Fruit fly (Drosophila melanogaster) whole organism, embryonic: ENCODE results near the gene heix.

Experiments
- Ada2b ChIP-seq: fragments of 200-800 bp; sonication (Bioruptor generic); IDR thresholded peaks from 2 replicates; pipeline ENCODE4 v1.3.6; 2022; ENCODE audit warnings: missing biosample characterization, missing genetic modification characterization
- C15 ChIP-seq: fragments of 200-800 bp; sonication (Bioruptor generic); IDR thresholded peaks from 3 replicates; pipeline ENCODE4 v1.3.6; 2022; ENCODE audit warnings: missing biosample characterization, missing genetic modification characterization
- CG10431 ChIP-seq: fragments of 200-800 bp; sonication (Bioruptor generic); optimal IDR thresholded peaks from 3 replicates; lab custom pipeline; 2018; ENCODE audit warnings: missing biosample characterization, mild to moderate bottlenecking, missing genetic modification characterization
- CG12219 ChIP-seq: fragments of 200-800 bp; sonication (Bioruptor generic); optimal IDR thresholded peaks from 3 replicates; lab custom pipeline; 2018; ENCODE audit warnings: missing biosample characterization, mild to moderate bottlenecking, missing genetic modification characterization
- CG16815 ChIP-seq: fragments of 200-800 bp; sonication (Bioruptor generic); optimal IDR thresholded peaks from 3 replicates; lab custom pipeline; 2017; ENCODE audit warnings: missing biosample characterization, mild to moderate bottlenecking, missing genetic modification characterization
- CG1832 ChIP-seq: fragments of 200-800 bp; sonication (Bioruptor generic); optimal IDR thresholded peaks from 2 replicates; lab custom pipeline; 2017; ENCODE audit warnings: missing biosample characterization, mild to moderate bottlenecking, missing genetic modification characterization, inconsistent platforms
- CG2712 ChIP-seq: fragments of 200-800 bp; optimal IDR thresholded peaks from 3 replicates; lab custom pipeline; 2019; ENCODE audit warnings: missing biosample characterization, mild to moderate bottlenecking, missing genetic modification characterization, moderate library complexity
- CG2875 ChIP-seq: fragments of 200-800 bp; sonication (Bioruptor generic); optimal IDR thresholded peaks from 2 replicates; lab custom pipeline; 2017; ENCODE audit warnings: missing biosample characterization, mild to moderate bottlenecking, missing genetic modification characterization, missing genetic modification reagents
- CG30403 ChIP-seq: fragments of 200-800 bp; sonication (Bioruptor generic); optimal IDR thresholded peaks from 3 replicates; lab custom pipeline; 2016; ENCODE audit warnings: missing biosample characterization, missing genetic modification characterization
- CG30431 ChIP-seq: fragments of 200-800 bp; sonication (Bioruptor generic); optimal IDR thresholded peaks from 2 replicates; lab custom pipeline; 2017; ENCODE audit warnings: missing biosample characterization, missing genetic modification characterization
- CG3281 ChIP-seq: fragments of 200-800 bp; sonication (Bioruptor generic); optimal IDR thresholded peaks from 3 replicates; lab custom pipeline; 2017; ENCODE audit warnings: missing biosample characterization, mild to moderate bottlenecking, missing genetic modification characterization
- CG4282 ChIP-seq: fragments of 200-800 bp; sonication (Bioruptor generic); optimal IDR thresholded peaks from 2 replicates; lab custom pipeline; 2016; ENCODE audit warnings: missing biosample characterization, missing genetic modification characterization
- CG6254 ChIP-seq: fragments of 200-800 bp; sonication (Bioruptor generic); optimal IDR thresholded peaks from 3 replicates; lab custom pipeline; 2017; ENCODE audit warnings: mild to moderate bottlenecking, missing biosample characterization, missing genetic modification reagents, missing genetic modification characterization
- CG7839 ChIP-seq: fragments of 200-800 bp; sonication (Bioruptor generic); optimal IDR thresholded peaks from 3 replicates; lab custom pipeline; 2018; ENCODE audit warnings: missing biosample characterization, mild to moderate bottlenecking, missing genetic modification characterization, moderate library complexity
- CG9876 ChIP-seq: fragments of 200-800 bp; sonication (Bioruptor generic); optimal IDR thresholded peaks from 2 replicates; lab custom pipeline; 2016; ENCODE audit warnings: missing biosample characterization, missing genetic modification characterization
- CrebB ChIP-seq: fragments of 200-800 bp; sonication (Bioruptor generic); optimal IDR thresholded peaks from 3 replicates; lab custom pipeline; 2018; ENCODE audit warnings: missing biosample characterization, mild to moderate bottlenecking, missing genetic modification characterization
- Doc3 ChIP-seq: fragments of 200-800 bp; sonication (Bioruptor generic); IDR thresholded peaks from 3 replicates; pipeline ENCODE4 v1.3.6; 2022; ENCODE audit warnings: missing biosample characterization, missing genetic modification characterization; ENCODE audit not compliant: partially characterized antibody
- E2f1 ChIP-seq: fragments of 200-800 bp; sonication (Bioruptor generic); IDR thresholded peaks from 2 replicates; pipeline ENCODE4 v1.3.6; 2022; ENCODE audit warnings: missing biosample characterization, missing genetic modification characterization
- Elba2 ChIP-seq: fragments of 200-800 bp; sonication (Bioruptor generic); optimal IDR thresholded peaks from 3 replicates; lab custom pipeline; 2016; ENCODE audit warnings: missing biosample characterization, missing genetic modification characterization
- HmgZ ChIP-seq: fragments of 200-800 bp; sonication (Bioruptor generic); optimal IDR thresholded peaks from 2 replicates; lab custom pipeline; 2018; ENCODE audit warnings: missing biosample characterization, mild to moderate bottlenecking, missing genetic modification characterization
- Hr51 ChIP-seq, 2 experiments: fragments of 200-800 bp; sonication (Bioruptor generic); optimal IDR thresholded peaks; 2 replicates in 1 of 2; 3 replicates in 1 of 2; lab custom pipeline; 2016 to 2018; ENCODE audit warnings: missing biosample characterization in 2 of 2, missing genetic modification characterization in 2 of 2, mild to moderate bottlenecking in 1 of 2, moderate library complexity in 1 of 2
- MBD-R2 ChIP-seq: fragments of 200-800 bp; sonication (Bioruptor generic); IDR thresholded peaks from 2 replicates; pipeline ENCODE4 v1.3.6; 2022; ENCODE audit warnings: missing biosample characterization, missing genetic modification characterization
- Mad ChIP-seq: fragments of 200-800 bp; sonication (Bioruptor generic); optimal IDR thresholded peaks from 2 replicates; lab custom pipeline; 2016; ENCODE audit warnings: missing biosample characterization, missing genetic modification characterization
- Nf-YA ChIP-seq: fragments of 200-800 bp; sonication (Bioruptor generic); IDR thresholded peaks from 2 replicates; pipeline ENCODE4 v1.3.6; 2022; ENCODE audit warnings: missing biosample characterization, missing genetic modification characterization
- PHDP ChIP-seq: fragments of 200-800 bp; sonication (Bioruptor generic); optimal IDR thresholded peaks from 3 replicates; lab custom pipeline; 2018; ENCODE audit warnings: missing biosample characterization, mild to moderate bottlenecking, missing genetic modification characterization, moderate library complexity
- Scr ChIP-seq: fragments of 200-800 bp; sonication (Bioruptor generic); IDR thresholded peaks from 2 replicates; pipeline ENCODE4 v1.3.6; 2022; ENCODE audit warnings: missing biosample characterization, missing genetic modification characterization; ENCODE audit not compliant: partially characterized antibody
- Sry-δ ChIP-seq: fragments of 200-800 bp; sonication (Bioruptor generic); optimal IDR thresholded peaks from 2 replicates; lab custom pipeline; 2016; ENCODE audit warnings: missing biosample characterization, missing genetic modification characterization
- Xrp1 ChIP-seq: fragments of 200-800 bp; sonication (Bioruptor generic); IDR thresholded peaks from 2 replicates; pipeline ENCODE4 v1.3.6; 2022; ENCODE audit warnings: missing biosample characterization, missing genetic modification characterization
- bowl ChIP-seq: fragments of 200-800 bp; sonication (Bioruptor generic); IDR thresholded peaks from 2 replicates; pipeline ENCODE4 v1.3.6; 2022; ENCODE audit warnings: missing biosample characterization, missing genetic modification characterization
- crc ChIP-seq: fragments of 200-800 bp; sonication (Bioruptor generic); optimal IDR thresholded peaks from 2 replicates; lab custom pipeline; 2016; ENCODE audit warnings: missing biosample characterization, missing genetic modification characterization
- cwo ChIP-seq: fragments of 200-800 bp; sonication (Bioruptor generic); optimal IDR thresholded peaks from 3 replicates; lab custom pipeline; 2017; ENCODE audit warnings: missing biosample characterization, missing genetic modification characterization, mild to moderate bottlenecking, moderate library complexity, missing genetic modification reagents
- ems ChIP-seq: fragments of 200-800 bp; sonication (Bioruptor generic); optimal IDR thresholded peaks from 3 replicates; lab custom pipeline; 2016; ENCODE audit warnings: missing biosample characterization, missing genetic modification characterization
- ewg ChIP-seq: fragments of 200-800 bp; sonication (Bioruptor generic); optimal IDR thresholded peaks from 3 replicates; lab custom pipeline; 2017; ENCODE audit warnings: mild to moderate bottlenecking, missing biosample characterization, missing genetic modification reagents, missing genetic modification characterization
- eyg ChIP-seq: fragments of 200-800 bp; sonication (Bioruptor generic); optimal IDR thresholded peaks from 3 replicates; lab custom pipeline; 2016; ENCODE audit warnings: missing biosample characterization, missing genetic modification characterization
- gem ChIP-seq: fragments of 200-800 bp; sonication (Bioruptor generic); optimal IDR thresholded peaks from 2 replicates; lab custom pipeline; 2019; ENCODE audit warnings: missing biosample characterization, mild to moderate bottlenecking, missing genetic modification characterization, moderate library complexity
- gsb-n ChIP-seq: fragments of 200-800 bp; sonication (Bioruptor generic); optimal IDR thresholded peaks from 3 replicates; lab custom pipeline; 2018; ENCODE audit warnings: missing biosample characterization, mild to moderate bottlenecking, missing genetic modification characterization
- hbn ChIP-seq: fragments of 200-800 bp; sonication (Bioruptor generic); IDR thresholded peaks from 2 replicates; pipeline ENCODE4 v1.3.6; 2022; ENCODE audit warnings: missing biosample characterization, missing genetic modification characterization; ENCODE audit not compliant: partially characterized antibody
- jigr1 ChIP-seq: fragments of 200-800 bp; sonication (Bioruptor generic); IDR thresholded peaks from 3 replicates; pipeline ENCODE4 v1.3.6; 2022; ENCODE audit warnings: missing biosample characterization, missing genetic modification characterization
- mirr ChIP-seq: fragments of 200-800 bp; sonication (Bioruptor generic); optimal IDR thresholded peaks from 3 replicates; lab custom pipeline; 2018; ENCODE audit warnings: missing biosample characterization, mild to moderate bottlenecking, missing genetic modification characterization
- nau ChIP-seq: fragments of 200-800 bp; sonication (Bioruptor generic); optimal IDR thresholded peaks from 3 replicates; lab custom pipeline; 2017; ENCODE audit warnings: missing biosample characterization, mild to moderate bottlenecking, missing genetic modification characterization, missing genetic modification reagents
- nerfin-1 ChIP-seq: fragments of 200-800 bp; sonication (Bioruptor generic); optimal IDR thresholded peaks from 3 replicates; lab custom pipeline; 2019; ENCODE audit warnings: missing biosample characterization, mild to moderate bottlenecking, missing genetic modification characterization, moderate library complexity
- org-1 ChIP-seq: fragments of 200-800 bp; sonication (Bioruptor generic); optimal IDR thresholded peaks from 2 replicates; lab custom pipeline; 2017; ENCODE audit warnings: missing biosample characterization, missing genetic modification characterization
- ro ChIP-seq: fragments of 200-800 bp; sonication (Bioruptor generic); IDR thresholded peaks from 2 replicates; pipeline ENCODE4 v1.3.6; 2022; ENCODE audit warnings: missing biosample characterization, missing genetic modification characterization
- sd ChIP-seq: fragments of 200-800 bp; sonication (Bioruptor generic); optimal IDR thresholded peaks from 3 replicates; lab custom pipeline; 2018; ENCODE audit warnings: missing biosample characterization, mild to moderate bottlenecking, missing genetic modification characterization, moderate library complexity
- slbo ChIP-seq: fragments of 200-800 bp; sonication (Bioruptor generic); IDR thresholded peaks from 2 replicates; pipeline ENCODE4 v1.3.6; 2022; ENCODE audit warnings: missing biosample characterization, missing genetic modification characterization
- so ChIP-seq: fragments of 200-800 bp; sonication (Bioruptor generic); IDR thresholded peaks from 3 replicates; pipeline ENCODE4 v1.3.6; 2022; ENCODE audit warnings: missing biosample characterization, missing genetic modification characterization
- sob ChIP-seq: fragments of 200-800 bp; sonication (Bioruptor generic); IDR thresholded peaks from 2 replicates; pipeline ENCODE4 v1.3.6; 2022; ENCODE audit warnings: missing biosample characterization, missing genetic modification characterization
- stc ChIP-seq: fragments of 200-800 bp; sonication (Bioruptor generic); IDR thresholded peaks from 2 replicates; pipeline ENCODE4 v1.3.6; 2022; ENCODE audit warnings: missing biosample characterization, missing genetic modification characterization
- unpg ChIP-seq: fragments of 200-800 bp; sonication (Bioruptor generic); optimal IDR thresholded peaks from 3 replicates; lab custom pipeline; 2018; ENCODE audit warnings: missing biosample characterization, mild to moderate bottlenecking, missing genetic modification characterization, moderate library complexity

heix gene

dm6 chr2L:16286360-16287005 lies 13.2 kb downstream of the heix start (continued):
- TF ChIP-seq crc, result peak; percentile 69
- peak; percentile 82 for TF ChIP-seq CG30403 (GFP tag; lab: Kevin White, UChicago)
- no peak for TF ChIP-seq Doc3
- TF ChIP-seq CG2712 (tag; lab: Kevin White, UChicago), result peak; percentile 90
- TF ChIP-seq HmgZ (tag; lab: Kevin White, UChicago), result peak; percentile 59
- TF ChIP-seq Nf-YA (GFP tag; lab: Robert Waterston, UW), result no peak
- peak; percentile 89 for TF ChIP-seq unpg (GFP tag; lab: Kevin White, UChicago)
- TF ChIP-seq Scr (GFP tag; lab: Robert Waterston, UW), result no peak
- TF ChIP-seq Sry-δ (GFP tag; lab: Kevin White, UChicago), result peak; percentile 41
- TF ChIP-seq Elba2, result no peak
- peak; percentile 87 for TF ChIP-seq CG7839
- TF ChIP-seq CG10431 (GFP tag; lab: Kevin White, UChicago), result no peak
- TF ChIP-seq nerfin-1, result peak; percentile 52
- TF ChIP-seq CG4282 (GFP tag; lab: Kevin White, UChicago), result peak; percentile 58
- TF ChIP-seq org-1 (GFP tag; lab: Kevin White, UChicago), result peak; percentile 74
- peak; percentile 75 for TF ChIP-seq mirr (GFP tag; lab: Kevin White, UChicago)
- no peak for TF ChIP-seq sob (GFP tag; lab: Robert Waterston, UW)
- TF ChIP-seq so, result no peak
- TF ChIP-seq gsb-n, result peak; percentile 61
- TF ChIP-seq CG6254, result peak; percentile 82
- TF ChIP-seq CG9876 (GFP tag; lab: Kevin White, UChicago), result peak; percentile 68
- TF ChIP-seq Hr51 (GFP tag; optimal IDR thresholded peaks at IDR 0.05; lab: Kevin White, UChicago), result peak; percentile 77 to 90
- TF ChIP-seq MBD-R2 (GFP tag; lab: Robert Waterston, UW), result no peak
- peak; percentile 83 for TF ChIP-seq nau (GFP tag; lab: Kevin White, UChicago)
- peak; percentile 66 for TF ChIP-seq ewg
- peak; percentile 57 for TF ChIP-seq CG12219 (GFP tag; lab: Kevin White, UChicago)
- TF ChIP-seq ems, result peak; percentile 21
- no peak for TF ChIP-seq C15 (GFP tag; lab: Robert Waterston, UW)
- TF ChIP-seq jigr1 (GFP tag; lab: Robert Waterston, UW), result no peak
- no peak for TF ChIP-seq stc
- TF ChIP-seq Xrp1 (GFP tag; lab: Robert Waterston, UW), result no peak
- peak; percentile 70 for TF ChIP-seq eyg (GFP tag; lab: Kevin White, UChicago)
- TF ChIP-seq slbo, result no peak
- TF ChIP-seq CrebB, result peak; percentile 71
- TF ChIP-seq sd, result peak; percentile 99
- peak; percentile 92 for TF ChIP-seq CG3281
- peak; percentile 59 for TF ChIP-seq CG2875 (GFP tag; lab: Kevin White, UChicago)
- peak; percentile 55 for TF ChIP-seq CG30431 (GFP tag; lab: Kevin White, UChicago)
- peak; percentile 79 for TF ChIP-seq Mad (GFP tag; lab: Kevin White, UChicago)
- TF ChIP-seq bowl, result no peak
- TF ChIP-seq hbn (GFP tag; lab: Robert Waterston, UW), result no peak
- TF ChIP-seq CG16815 (GFP tag; lab: Kevin White, UChicago), result peak; percentile 79
- no peak for TF ChIP-seq E2f1
- no peak for TF ChIP-seq ro (GFP tag; lab: Robert Waterston, UW)
- peak; percentile 92 for TF ChIP-seq gem (tag; lab: Kevin White, UChicago)
- TF ChIP-seq CG1832 (GFP tag; lab: Kevin White, UChicago), result no peak
- TF ChIP-seq Ada2b (GFP tag; lab: Robert Waterston, UW), result no peak
- peak; percentile 86 for TF ChIP-seq cwo (GFP tag; lab: Kevin White, UChicago)
- TF ChIP-seq PHDP (tag; lab: Kevin White, UChicago), result peak; percentile 88
